Worm (Caenorhabditis elegans) whole organism, L4 larva: ENCODE results near the gene F27D9.7.
A peak's percentile ranks its signal among the peaks of the same experiment; 100 is the strongest.

ENCODE experiments used
- R02D3.7 ChIP-seq: fragments of 150-350 bp; sonication (generic microtip); optimal IDR thresholded peaks from 3 replicates; lab custom pipeline; 2014; ENCODE audit warnings: missing biosample characterization, missing genetic modification characterization
- dmd-9 ChIP-seq: fragments of 200-800 bp; sonication (Bioruptor generic); IDR thresholded peaks from 2 replicates; pipeline ENCODE4 v1.3.6; 2022; ENCODE audit warnings: missing genetic modification reagents, missing genetic modification characterization, missing compliant biosample characterization
- egl-27 ChIP-seq: sonication (generic microtip); optimal IDR thresholded peaks from 3 replicates; lab custom pipeline; 2017; ENCODE audit warnings: missing biosample characterization, missing genetic modification reagents, missing genetic modification characterization
- hlh-11 ChIP-seq: fragments of 200-800 bp; sonication (Bioruptor generic); optimal IDR thresholded peaks from 2 replicates; lab custom pipeline; 2018; ENCODE audit warnings: mild to moderate bottlenecking, missing genetic modification characterization, missing compliant biosample characterization
- lsy-2 ChIP-seq, 2 experiments: fragments of 150-350 bp in 1 of 2; sonication (generic microtip) in 1 of 2; optimal IDR thresholded peaks; 2 replicates each; lab custom pipeline; 2014 to 2017; ENCODE audit warnings: missing biosample characterization in 2 of 2, missing genetic modification characterization in 2 of 2
- mdl-1 ChIP-seq, 2 experiments: fragments of 150-350 bp in 1 of 2; sonication (generic microtip) in 1 of 2; optimal IDR thresholded peaks; 2 replicates each; lab custom pipeline; 2014 to 2017; ENCODE audit warnings: missing biosample characterization in 2 of 2, missing genetic modification characterization in 2 of 2
- pha-4 ChIP-seq, 2 experiments: fragments of 150-350 bp in 1 of 2; fragments of 200-800 bp in 1 of 2; sonication (Bioruptor generic) in 1 of 2; IDR thresholded peaks in 1 of 2; optimal IDR thresholded peaks in 1 of 2; 2 replicates each; pipeline versions ENCODE4 v1.3.6 to Lab custom; 2014 to 2022; ENCODE audit warnings: missing genetic modification characterization in 2 of 2, missing genetic modification reagents in 2 of 2, missing biosample characterization in 1 of 2, missing compliant biosample characterization in 1 of 2
- unc-62 ChIP-seq, 3 experiments: fragments of 150-350 bp in 1 of 3; sonication (generic microtip); optimal IDR thresholded peaks in 2 of 3; peaks in 1 of 3; 1 replicate in 1 of 3; 2 replicates in 2 of 3; lab custom pipeline; 2014 to 2017; ENCODE audit warnings: missing biosample characterization in 3 of 3, missing genetic modification characterization in 3 of 3, missing genetic modification reagents in 3 of 3, missing genotype in 1 of 3
- ztf-11 ChIP-seq: fragments of 150-350 bp; optimal IDR thresholded peaks from 2 replicates; lab custom pipeline; 2014; ENCODE audit warnings: missing biosample characterization, missing genetic modification characterization

DNA sequence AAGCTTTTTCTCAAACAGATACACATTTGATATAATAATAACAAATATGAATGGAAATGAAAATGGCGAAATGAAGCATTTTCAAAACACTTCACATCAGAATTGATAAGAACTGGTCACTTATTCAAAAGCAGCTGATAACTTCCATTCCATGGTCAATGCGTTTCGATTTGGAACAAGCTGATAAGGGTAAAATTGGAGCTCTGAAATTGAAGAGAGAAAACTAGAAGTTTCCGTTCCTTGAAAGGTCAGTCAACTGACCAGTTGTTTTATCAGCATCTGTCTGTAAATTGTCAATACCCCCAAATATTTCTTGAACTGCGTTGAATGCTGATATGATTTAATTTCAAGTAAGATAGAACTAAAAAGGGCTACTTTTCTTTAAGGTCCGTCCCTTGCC is 18.2 kb downstream of the F27D9.7 start:
- TF ChIP-seq egl-27, result no peak
- TF ChIP-seq mdl-1 (tag; optimal IDR thresholded peaks at IDR 0.05; lab: Kevin White, UChicago), result no peak
- TF ChIP-seq hlh-11, result peak; percentile 51
- TF ChIP-seq unc-62 (GFP tag; optimal IDR thresholded peaks at IDR 0.05 in 1 of 2; lab: Kevin White, UChicago), result no peak
- TF ChIP-seq unc-62 (tag; optimal IDR thresholded peaks at IDR 0.05; lab: Kevin White, UChicago), result no peak
- TF ChIP-seq dmd-9, result no peak
- TF ChIP-seq R02D3.7 (tag; lab: Kevin White, UChicago), result no peak
- TF ChIP-seq pha-4 (GFP tag; IDR thresholded peaks at IDR 0.05; lab: Robert Waterston, UW), result no peak
- TF ChIP-seq pha-4 (tag; optimal IDR thresholded peaks at IDR 0.05; lab: Kevin White, UChicago), result no peak
- no peak for TF ChIP-seq ztf-11
- no peak for TF ChIP-seq lsy-2 (tag; optimal IDR thresholded peaks at IDR 0.05; lab: Kevin White, UChicago)
